Fruit fly (Drosophila melanogaster): ENCODE results near the gene bdwf.

DNA sequence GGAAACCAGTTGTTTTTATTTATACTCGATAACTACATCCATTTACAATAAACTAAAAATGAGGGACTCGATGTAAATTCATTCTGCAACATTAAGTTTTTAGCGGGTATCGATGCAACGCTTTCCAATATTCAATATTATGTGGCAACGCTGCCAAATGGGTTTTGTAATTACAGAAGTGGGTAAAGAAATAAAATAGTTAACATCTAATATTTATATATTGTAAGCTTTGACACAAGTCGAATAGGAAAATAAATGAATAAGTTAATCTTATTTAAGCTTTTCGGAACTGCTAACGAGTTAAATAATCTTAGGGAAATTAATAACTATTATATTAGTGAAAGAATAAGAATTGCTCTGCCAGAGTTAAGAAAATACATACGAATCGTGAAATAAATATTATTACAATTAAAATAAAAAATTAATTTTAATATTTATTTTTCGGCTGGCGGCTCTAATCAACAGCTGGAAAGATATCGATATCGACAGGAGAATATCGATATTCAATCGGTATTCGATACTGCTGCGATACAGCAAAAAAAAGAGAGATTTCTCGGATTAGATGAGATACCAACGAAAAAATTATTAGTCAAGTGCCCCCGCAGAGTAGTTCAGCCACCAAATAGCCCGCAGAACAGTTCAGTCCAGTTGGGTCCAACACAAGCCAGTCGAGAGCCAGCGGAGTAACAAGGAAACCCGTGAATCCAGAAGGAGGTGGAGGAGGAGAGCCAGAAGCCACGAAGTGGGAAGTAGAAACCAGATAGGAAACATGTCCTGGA is 42.3 kb upstream of the bdwf start, which contains the start of gene GckIII:
- TF ChIP-seq CG43689 (GFP tag; IDR thresholded peaks at IDR 0.05) (no peak), HLHmδ (GFP tag; optimal IDR thresholded peaks at IDR 0.05) (no peak), nau (GFP tag; optimal IDR thresholded peaks at IDR 0.05) (no peak), her (GFP tag; optimal IDR thresholded peaks at IDR 0.05) (no peak), Ravus (GFP tag; IDR thresholded peaks at IDR 0.05) (no peak), CG14014 (GFP tag; IDR thresholded peaks at IDR 0.05) (no peak)
